Fruit fly (Drosophila melanogaster) whole organism, embryonic: ENCODE measurements around the gene mus302.

Source experiments
- Ada2b ChIP-seq: fragments of 200-800 bp; sonication (Bioruptor generic); IDR thresholded peaks from 2 replicates; pipeline ENCODE4 v1.3.6; 2022; ENCODE audit warnings: missing biosample characterization, missing genetic modification characterization
- Blimp-1 ChIP-seq: fragments of 200-800 bp; sonication (Bioruptor generic); optimal IDR thresholded peaks from 3 replicates; lab custom pipeline; 2018; ENCODE audit warnings: missing biosample characterization, missing genetic modification characterization, mild to moderate bottlenecking, moderate library complexity, missing genetic modification reagents
- CG10321 ChIP-seq: fragments of 200-800 bp; sonication (Bioruptor generic); IDR thresholded peaks from 2 replicates; pipeline ENCODE4 v1.3.6; 2022; ENCODE audit warnings: missing biosample characterization, missing genetic modification characterization
- CG10462 ChIP-seq: fragments of 200-800 bp; sonication (Bioruptor generic); optimal IDR thresholded peaks from 2 replicates; lab custom pipeline; 2016; ENCODE audit warnings: missing biosample characterization, missing genetic modification characterization
- CG11695 ChIP-seq: fragments of 200-800 bp; sonication (Bioruptor generic); IDR thresholded peaks from 3 replicates; pipeline ENCODE4 v1.3.6; 2022; ENCODE audit warnings: missing biosample characterization, missing genetic modification characterization
- CG12155 ChIP-seq: fragments of 200-800 bp; sonication (Bioruptor generic); optimal IDR thresholded peaks from 3 replicates; lab custom pipeline; 2016; ENCODE audit warnings: missing biosample characterization, missing genetic modification characterization
- CG12236 ChIP-seq: fragments of 200-800 bp; sonication (Bioruptor generic); optimal IDR thresholded peaks from 2 replicates; lab custom pipeline; 2016; ENCODE audit warnings: missing biosample characterization, missing genetic modification characterization
- CG12299 ChIP-seq: fragments of 200-800 bp; sonication (Bioruptor generic); optimal IDR thresholded peaks from 2 replicates; lab custom pipeline; 2018; ENCODE audit warnings: missing biosample characterization, mild to moderate bottlenecking, missing genetic modification characterization
- CG12744 ChIP-seq: fragments of 200-800 bp; sonication (Bioruptor generic); optimal IDR thresholded peaks from 2 replicates; lab custom pipeline; 2016; ENCODE audit warnings: missing biosample characterization, missing genetic modification characterization
- CG14050 ChIP-seq: fragments of 200-800 bp; sonication (Bioruptor generic); IDR thresholded peaks from 3 replicates; pipeline ENCODE4 v1.3.6; 2022; ENCODE audit warnings: missing biosample characterization, missing genetic modification characterization
- CG14710 ChIP-seq: fragments of 200-800 bp; sonication (Bioruptor generic); optimal IDR thresholded peaks from 3 replicates; lab custom pipeline; 2019; ENCODE audit warnings: missing biosample characterization, mild to moderate bottlenecking, missing genetic modification characterization, moderate library complexity
- CG14860 ChIP-seq: fragments of 200-800 bp; sonication (Bioruptor generic); IDR thresholded peaks from 3 replicates; pipeline ENCODE4 v1.3.6; 2022; ENCODE audit warnings: missing biosample characterization, missing genetic modification characterization; ENCODE audit not compliant: partially characterized antibody
- CG1603 ChIP-seq: fragments of 200-800 bp; sonication (Bioruptor generic); optimal IDR thresholded peaks from 2 replicates; lab custom pipeline; 2019; ENCODE audit warnings: missing biosample characterization, mild to moderate bottlenecking, missing genetic modification characterization, moderate library complexity
- CG3163 ChIP-seq: fragments of 200-800 bp; sonication (Bioruptor generic); optimal IDR thresholded peaks from 3 replicates; lab custom pipeline; 2016; ENCODE audit warnings: missing biosample characterization, missing genetic modification characterization
- CG33213 ChIP-seq: fragments of 200-800 bp; sonication (Bioruptor generic); optimal IDR thresholded peaks from 3 replicates; lab custom pipeline; 2016; ENCODE audit warnings: missing biosample characterization, missing genetic modification characterization
- CG4617 ChIP-seq: fragments of 200-800 bp; sonication (Bioruptor generic); optimal IDR thresholded peaks from 3 replicates; lab custom pipeline; 2016; ENCODE audit warnings: missing biosample characterization, missing genetic modification characterization, borderline replicate concordance
- CG5180 ChIP-seq: fragments of 200-800 bp; sonication (Bioruptor generic); optimal IDR thresholded peaks from 3 replicates; lab custom pipeline; 2017; ENCODE audit warnings: missing biosample characterization, missing genetic modification characterization, mild to moderate bottlenecking, moderate library complexity, missing genetic modification reagents
- CG6683 ChIP-seq: fragments of 200-800 bp; sonication (Bioruptor generic); optimal IDR thresholded peaks from 2 replicates; lab custom pipeline; 2017; ENCODE audit warnings: missing biosample characterization, mild to moderate bottlenecking, missing genetic modification characterization, missing genetic modification reagents
- CG7745 ChIP-seq: fragments of 200-800 bp; sonication (Bioruptor generic); optimal IDR thresholded peaks from 2 replicates; lab custom pipeline; 2018; ENCODE audit warnings: missing biosample characterization, mild to moderate bottlenecking, missing genetic modification characterization, moderate library complexity
- CG7928 ChIP-seq: fragments of 200-800 bp; sonication (Bioruptor generic); optimal IDR thresholded peaks from 2 replicates; lab custom pipeline; 2017; ENCODE audit warnings: missing biosample characterization, mild to moderate bottlenecking, missing genetic modification characterization
- CG9609 ChIP-seq: fragments of 200-800 bp; sonication (Bioruptor generic); optimal IDR thresholded peaks from 3 replicates; lab custom pipeline; 2016; ENCODE audit warnings: missing biosample characterization, missing genetic modification characterization
- CkIIα-i1 ChIP-seq: fragments of 200-800 bp; sonication (Bioruptor generic); IDR thresholded peaks from 2 replicates; pipeline ENCODE4 v1.3.6; 2022; ENCODE audit warnings: missing biosample characterization, missing genetic modification characterization
- D19A ChIP-seq: fragments of 200-800 bp; optimal IDR thresholded peaks from 3 replicates; lab custom pipeline; 2019; ENCODE audit warnings: missing biosample characterization, mild to moderate bottlenecking, missing genetic modification characterization, moderate library complexity
- Deaf1 ChIP-seq: fragments of 200-800 bp; optimal IDR thresholded peaks from 3 replicates; lab custom pipeline; 2019; ENCODE audit warnings: missing biosample characterization, mild to moderate bottlenecking, missing genetic modification characterization, moderate library complexity
- Dref ChIP-seq: fragments of 200-800 bp; sonication (Bioruptor generic); IDR thresholded peaks from 2 replicates; pipeline ENCODE4 v1.3.6; 2022; ENCODE audit warnings: missing biosample characterization, missing genetic modification characterization
- H2.0 ChIP-seq: fragments of 200-800 bp; sonication (Bioruptor generic); IDR thresholded peaks from 2 replicates; pipeline ENCODE4 v1.3.6; 2022; ENCODE audit warnings: missing biosample characterization, missing genetic modification characterization
- Kr ChIP-seq: fragments of 200-800 bp; sonication (Bioruptor generic); optimal IDR thresholded peaks from 2 replicates; lab custom pipeline; 2017; ENCODE audit warnings: missing biosample characterization, mild to moderate bottlenecking, missing genetic modification characterization
- Med ChIP-seq: fragments of 200-800 bp; sonication (Bioruptor generic); peaks from one replicate; lab custom pipeline; 2016; ENCODE audit warnings: missing biosample characterization, missing genetic modification characterization, mild to moderate bottlenecking, inconsistent platforms, moderate library complexity
- NC2β ChIP-seq: fragments of 200-800 bp; sonication (Bioruptor generic); optimal IDR thresholded peaks from 2 replicates; lab custom pipeline; 2016; ENCODE audit warnings: missing biosample characterization, missing genetic modification characterization
- NK7.1 ChIP-seq: fragments of 200-800 bp; sonication (Bioruptor generic); optimal IDR thresholded peaks from 3 replicates; lab custom pipeline; 2016; ENCODE audit warnings: missing biosample characterization, missing genetic modification characterization
- Ravus ChIP-seq: fragments of 200-800 bp; sonication (Bioruptor generic); IDR thresholded peaks from 2 replicates; pipeline ENCODE4 v1.3.6; 2022; ENCODE audit warnings: missing biosample characterization, missing genetic modification characterization
- Tbp ChIP-seq: fragments of >200 bp; optimal IDR thresholded peaks from 2 replicates; lab custom pipeline; 2018; ENCODE audit warnings: missing biosample characterization, missing genetic modification characterization
- al ChIP-seq: fragments of 200-800 bp; sonication (Bioruptor generic); IDR thresholded peaks from 2 replicates; pipeline ENCODE4 v1.3.6; 2022; ENCODE audit warnings: missing biosample characterization, missing genetic modification characterization
- cad ChIP-seq: fragments of >200 bp; optimal IDR thresholded peaks from 2 replicates; lab custom pipeline; 2017; ENCODE audit warnings: missing biosample characterization, missing genetic modification characterization
- chif ChIP-seq, 2 experiments: fragments of 200-800 bp; sonication (Bioruptor generic); optimal IDR thresholded peaks; 3 replicates each; lab custom pipeline; 2016; ENCODE audit warnings: missing biosample characterization in 2 of 2, missing genetic modification characterization in 2 of 2
- ci ChIP-seq: fragments of 200-800 bp; sonication (Bioruptor generic); IDR thresholded peaks from 3 replicates; pipeline ENCODE4 v1.3.6; 2022; ENCODE audit warnings: missing biosample characterization, missing genetic modification characterization
- crol ChIP-seq: fragments of 200-800 bp; sonication (Bioruptor generic); IDR thresholded peaks from 2 replicates; pipeline ENCODE4 v1.3.6; 2022; ENCODE audit warnings: missing biosample characterization, missing genetic modification characterization
- crp ChIP-seq, 2 experiments: fragments of 200-800 bp; sonication (Bioruptor generic); optimal IDR thresholded peaks; 2 replicates in 1 of 2; 3 replicates in 1 of 2; lab custom pipeline; 2017; ENCODE audit warnings: missing biosample characterization in 2 of 2, missing genetic modification characterization in 2 of 2, mild to moderate bottlenecking in 1 of 2, moderate library complexity in 1 of 2
- en ChIP-seq: fragments of 200-800 bp; sonication (Bioruptor generic); optimal IDR thresholded peaks from 2 replicates; lab custom pipeline; 2016; ENCODE audit warnings: missing biosample characterization, missing genetic modification characterization
- gfzf ChIP-seq: fragments of 200-800 bp; sonication (Bioruptor generic); optimal IDR thresholded peaks from 2 replicates; lab custom pipeline; 2016; ENCODE audit warnings: missing biosample characterization, mild to moderate bottlenecking, missing genetic modification characterization, moderate library complexity
- ind ChIP-seq: fragments of 200-800 bp; sonication (Bioruptor generic); optimal IDR thresholded peaks from 3 replicates; lab custom pipeline; 2016; ENCODE audit warnings: missing biosample characterization, missing genetic modification characterization
- kni ChIP-seq: fragments of 200-800 bp; sonication (Bioruptor generic); optimal IDR thresholded peaks from 3 replicates; lab custom pipeline; 2017; ENCODE audit warnings: mild to moderate bottlenecking, missing biosample characterization, missing genetic modification reagents, missing genetic modification characterization
- mam ChIP-seq: fragments of 200-800 bp; sonication (Bioruptor generic); optimal IDR thresholded peaks from 3 replicates; lab custom pipeline; 2016; ENCODE audit warnings: missing biosample characterization, missing genetic modification characterization
- psq ChIP-seq: fragments of 200-800 bp; sonication (Bioruptor generic); optimal IDR thresholded peaks from 2 replicates; lab custom pipeline; 2017; ENCODE audit warnings: missing biosample characterization, missing genetic modification characterization
- sens ChIP-seq: fragments of 200-800 bp; sonication (Bioruptor generic); peaks from one replicate; lab custom pipeline; 2016; ENCODE audit warnings: missing biosample characterization, missing genetic modification characterization
- sim ChIP-seq: fragments of 200-800 bp; sonication (Bioruptor generic); IDR thresholded peaks from 2 replicates; pipeline ENCODE4 v1.3.6; 2022; ENCODE audit warnings: missing biosample characterization, missing genetic modification characterization
- sna ChIP-seq: fragments of 200-800 bp; sonication (Bioruptor generic); IDR thresholded peaks from 2 replicates; pipeline ENCODE4 v1.3.6; 2022; ENCODE audit warnings: missing biosample characterization, missing genetic modification characterization; ENCODE audit not compliant: partially characterized antibody
- sqz ChIP-seq: fragments of 200-800 bp; sonication (Bioruptor generic); optimal IDR thresholded peaks from 3 replicates; lab custom pipeline; 2018; ENCODE audit warnings: missing biosample characterization, mild to moderate bottlenecking, missing genetic modification characterization
- ssp ChIP-seq: fragments of 200-800 bp; sonication (Bioruptor generic); IDR thresholded peaks from 2 replicates; pipeline ENCODE4 v1.3.6; 2022; ENCODE audit warnings: missing biosample characterization, missing genetic modification characterization
- tna ChIP-seq: fragments of 200-800 bp; sonication (Bioruptor generic); IDR thresholded peaks from 2 replicates; pipeline ENCODE4 v1.3.6; 2022; ENCODE audit warnings: missing biosample characterization, missing genetic modification characterization; ENCODE audit not compliant: partially characterized antibody
- zen ChIP-seq: fragments of 200-800 bp; sonication (Bioruptor generic); optimal IDR thresholded peaks from 3 replicates; lab custom pipeline; 2018; ENCODE audit warnings: missing biosample characterization, mild to moderate bottlenecking, missing genetic modification characterization, moderate library complexity

Gene mus302

dm6 chr3L:16803708-16804350 lies 24.3 kb upstream of the mus302 start (continued):
- TF ChIP-seq CG5180 (GFP tag; lab: Kevin White, UChicago) (peak; percentile 22), ssp (GFP tag; lab: Robert Waterston, UW) (no peak), Kr (GFP tag; lab: Kevin White, UChicago) (no peak), Dref (GFP tag; lab: Robert Waterston, UW) (no peak), CG12299 (tag; lab: Kevin White, UChicago) (no peak), CG12744 (GFP tag; lab: Kevin White, UChicago) (no peak), ci (GFP tag; lab: Robert Waterston, UW) (peak; percentile 67), CG14710 (no peak), CG9609 (GFP tag; lab: Kevin White, UChicago) (no peak), crol (GFP tag; lab: Robert Waterston, UW) (peak; percentile 69), Med (GFP tag; lab: Kevin White, UChicago) (peak; percentile 93), Ravus (no peak), NC2β (GFP tag; lab: Kevin White, UChicago) (no peak), H2.0 (GFP tag; lab: Robert Waterston, UW) (no peak), CG12155 (GFP tag; lab: Kevin White, UChicago) (no peak), Ada2b (GFP tag; lab: Robert Waterston, UW) (no peak), tna (GFP tag; lab: Robert Waterston, UW) (no peak), Blimp-1 (peak; percentile 4), CG11695 (GFP tag; lab: Robert Waterston, UW) (no peak), CG10462 (GFP tag; lab: Kevin White, UChicago) (no peak), Deaf1 (tag; lab: Kevin White, UChicago) (no peak), crp (GFP tag; optimal IDR thresholded peaks at IDR 0.05; lab: Kevin White, UChicago) (no peak), CG6683 (GFP tag; lab: Kevin White, UChicago) (no peak), CG12236 (GFP tag; lab: Kevin White, UChicago) (no peak), CG7928 (GFP tag; lab: Kevin White, UChicago) (no peak), CG7745 (tag; lab: Kevin White, UChicago) (no peak), CG3163 (GFP tag; lab: Kevin White, UChicago) (no peak), CkIIα-i1 (GFP tag; lab: Robert Waterston, UW) (no peak), mam (GFP tag; lab: Kevin White, UChicago) (no peak), CG14050 (GFP tag; lab: Robert Waterston, UW) (no peak), Tbp (GFP tag; lab: Kevin White, UChicago) (no peak), CG33213 (GFP tag; lab: Kevin White, UChicago) (no peak), chif (GFP tag; optimal IDR thresholded peaks at IDR 0.05; lab: Kevin White, UChicago) (no peak), al (GFP tag; lab: Robert Waterston, UW) (no peak), ind (GFP tag; lab: Kevin White, UChicago) (no peak), CG1603 (tag; lab: Kevin White, UChicago) (peak; percentile 40), en (GFP tag; lab: Kevin White, UChicago) (no peak), CG4617 (GFP tag; lab: Kevin White, UChicago) (no peak), sna (GFP tag; lab: Robert Waterston, UW) (no peak), CG10321 (GFP tag; lab: Robert Waterston, UW) (no peak), kni (GFP tag; lab: Kevin White, UChicago) (peak; percentile 19), sim (GFP tag; lab: Robert Waterston, UW) (peak; percentile 22; the same call in 1 of the 2 replicates), sqz (peak; percentile 60), sens (peak; percentile 55), zen (tag; lab: Kevin White, UChicago) (no peak), gfzf (GFP tag; lab: Kevin White, UChicago) (no peak), cad (peak; percentile 59), CG14860 (GFP tag; lab: Robert Waterston, UW) (no peak), NK7.1 (GFP tag; lab: Kevin White, UChicago) (no peak), D19A (tag; lab: Kevin White, UChicago) (peak; percentile 16), psq (GFP tag; lab: Kevin White, UChicago) (no peak)
